Worm (Caenorhabditis elegans): ENCODE results near the gene ZC449.5.
A peak's percentile ranks its signal among the peaks of the same experiment; 100 is the strongest.

ZC449.5 gene

DNA sequence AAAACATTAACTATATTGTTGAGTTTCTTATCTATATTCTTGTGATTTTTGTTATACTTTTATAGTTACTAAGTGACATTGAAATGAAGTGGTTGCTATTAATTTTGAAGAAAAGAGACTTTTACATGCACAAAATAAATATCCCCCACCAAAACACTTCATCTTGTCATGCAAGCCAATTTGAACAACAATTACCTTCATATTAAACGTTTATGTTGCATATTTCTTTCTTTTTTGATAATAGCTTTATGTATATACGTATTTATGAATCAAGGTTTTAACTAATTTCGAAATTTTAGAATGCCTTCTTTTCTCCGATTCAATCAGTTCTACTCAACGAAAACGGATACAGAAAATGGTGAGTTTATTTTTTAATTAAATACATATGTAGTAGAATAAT, 30.2 kb upstream of the ZC449.5 start, which contains the start of gene clc-7:
TSS of gene clc-7 (plus strand) at position 301 of the 400 bp plus-strand sequence.
- no peak for TF ChIP-seq flt-1 (GFP tag; IDR thresholded peaks at IDR 0.05)

DNA sequence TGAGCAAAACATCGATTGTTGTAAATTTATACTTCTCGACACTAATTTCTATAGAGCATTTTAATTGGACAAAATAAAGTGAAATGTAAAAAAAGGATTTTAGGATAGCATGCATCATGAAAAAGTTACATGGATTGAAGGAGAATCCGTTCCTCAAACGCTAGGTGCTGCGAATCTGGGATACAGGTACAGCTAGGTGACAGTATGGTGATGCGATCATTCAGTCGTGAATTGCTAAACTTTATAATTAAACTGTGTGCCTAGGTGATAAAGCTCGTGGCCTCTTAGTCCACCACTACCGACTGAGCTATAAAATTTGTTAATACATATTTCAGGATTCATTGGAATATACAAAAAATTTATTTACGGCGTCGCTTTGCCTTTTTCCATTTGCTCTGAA, 29.0 kb upstream of the ZC449.5 start:
- TF ChIP-seq cog-1 (tag; optimal IDR thresholded peaks at IDR 0.05): no peak
- no peak for TF ChIP-seq ref-1 (GFP tag; conservative IDR thresholded peaks at IDR 0.05)

DNA sequence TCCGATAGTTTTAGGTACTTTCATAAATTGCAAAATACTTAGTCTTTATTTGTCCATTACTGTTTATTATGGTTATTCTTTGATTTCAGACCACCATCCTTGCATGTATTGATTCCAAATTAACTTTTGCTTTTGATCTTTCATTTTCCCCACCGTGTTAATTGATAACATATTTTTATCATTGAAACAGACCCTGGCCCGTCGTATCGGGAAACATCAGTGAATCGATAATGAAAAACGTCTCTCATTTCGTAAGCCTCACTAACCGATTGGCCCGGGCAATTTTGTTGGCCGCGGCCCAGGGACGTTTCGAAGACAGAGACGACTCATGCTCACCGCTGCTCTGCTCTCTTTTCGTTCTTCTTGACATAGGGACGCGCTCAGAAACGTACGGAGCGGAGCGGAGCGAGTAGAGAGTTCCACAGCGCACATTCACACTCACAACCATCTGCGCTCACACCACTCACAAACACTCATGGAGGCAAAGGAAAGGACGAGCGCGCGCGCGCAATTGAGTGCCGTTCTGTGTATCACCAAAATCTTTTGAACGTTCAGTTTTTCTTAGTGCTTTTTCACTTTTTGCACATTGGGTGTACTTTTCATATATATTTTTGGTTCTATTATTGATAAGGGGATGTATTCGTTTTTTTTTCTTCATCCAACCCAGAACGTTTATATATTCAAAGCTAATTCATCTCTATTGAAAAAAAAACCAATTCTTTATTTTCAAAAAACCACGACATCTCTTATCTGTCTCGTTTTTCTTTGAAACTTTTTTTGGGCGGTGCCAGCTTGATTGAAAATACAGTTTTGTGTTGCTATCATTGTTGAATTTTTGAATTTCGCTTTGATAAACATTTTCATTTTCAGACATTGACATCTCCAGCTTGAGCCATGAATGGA, 26.4 kb upstream of the ZC449.5 start, which contains the start of gene C24H10.2:
TSS of gene C24H10.2 (plus strand) at position 853 of the 903 bp plus-strand sequence.
- TF ChIP-seq med-1 (GFP tag; optimal IDR thresholded peaks at IDR 0.05; ENCODE audit: insufficient read depth) (no peak), cog-1 (tag; optimal IDR thresholded peaks at IDR 0.05) (peak; percentile 7), ztf-29 (GFP tag; IDR thresholded peaks at IDR 0.05) (no peak), ref-1 (GFP tag; conservative IDR thresholded peaks at IDR 0.05) (no peak), T22C8.4 (GFP tag; IDR thresholded peaks at IDR 0.05) (no peak), flt-1 (GFP tag; IDR thresholded peaks at IDR 0.05) (peak; percentile 58; the same call in 1 of the 2 replicates), klf-2 (GFP tag; conservative IDR thresholded peaks at IDR 0.05) (no peak), ztf-23 (GFP tag; IDR thresholded peaks at IDR 0.05) (0 out of 2 replicates have a peak, but pooled peaks have one; percentile 9), tab-1 (GFP tag; IDR thresholded peaks at IDR 0.05) (0 out of 2 replicates have a peak, but pooled peaks have one; percentile 56)

DNA sequence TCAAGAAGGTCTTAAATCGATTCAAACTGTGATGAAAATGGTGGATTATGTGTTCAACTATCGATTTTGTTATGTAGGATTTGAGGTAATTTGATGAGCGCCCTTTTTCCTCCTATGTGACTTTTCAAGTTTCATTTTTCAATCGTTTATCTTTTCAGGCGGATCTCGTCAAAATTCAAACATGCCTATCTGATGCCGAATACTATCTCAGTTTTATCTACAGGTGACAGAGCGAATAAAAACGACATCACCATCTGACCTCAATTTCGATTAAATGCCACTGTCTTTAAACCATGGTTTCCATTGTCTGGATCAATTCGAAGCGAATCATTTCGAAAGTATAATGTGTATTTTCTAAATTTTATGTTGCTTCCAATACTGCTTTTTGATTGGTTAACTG, 24.2 kb upstream of the ZC449.5 start:
- TF ChIP-seq med-1 (GFP tag; optimal IDR thresholded peaks at IDR 0.05; ENCODE audit: insufficient read depth): no peak
- no peak for TF ChIP-seq cog-1 (tag; optimal IDR thresholded peaks at IDR 0.05)
- no peak for TF ChIP-seq T22C8.4 (GFP tag; IDR thresholded peaks at IDR 0.05)
- TF ChIP-seq ref-1 (GFP tag; conservative IDR thresholded peaks at IDR 0.05): no peak
- TF ChIP-seq ztf-23 (GFP tag; IDR thresholded peaks at IDR 0.05): no peak
- TF ChIP-seq flt-1 (GFP tag; IDR thresholded peaks at IDR 0.05): no peak
- TF ChIP-seq klf-2 (GFP tag; conservative IDR thresholded peaks at IDR 0.05): no peak
- TF ChIP-seq ztf-29 (GFP tag; IDR thresholded peaks at IDR 0.05): no peak
- TF ChIP-seq tab-1 (GFP tag; IDR thresholded peaks at IDR 0.05): no peak

DNA sequence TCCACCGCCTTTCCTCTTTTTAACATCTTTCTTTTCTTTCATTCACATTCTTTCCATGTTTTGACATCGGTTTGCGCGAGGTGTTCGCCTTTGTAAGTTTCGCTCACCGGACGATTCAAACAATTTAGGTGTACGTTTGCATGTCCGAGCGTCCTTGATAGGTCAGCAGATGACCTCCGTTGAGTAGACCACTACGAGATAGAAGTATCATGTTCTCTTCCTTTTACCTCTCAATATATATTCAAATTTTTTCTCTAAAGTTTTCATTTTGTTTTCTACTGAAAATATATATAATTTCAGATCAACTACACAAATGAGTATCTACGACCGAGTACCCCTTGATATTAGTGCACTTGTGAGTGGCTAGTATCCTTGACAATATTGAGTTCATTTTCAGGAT, 23.2 kb upstream of the ZC449.5 start, which contains the start of gene C24H10.3:
TSS of gene C24H10.3 (plus strand) at position 301 of the 400 bp plus-strand sequence.
- TF ChIP-seq ztf-23 (GFP tag; IDR thresholded peaks at IDR 0.05): no peak

DNA sequence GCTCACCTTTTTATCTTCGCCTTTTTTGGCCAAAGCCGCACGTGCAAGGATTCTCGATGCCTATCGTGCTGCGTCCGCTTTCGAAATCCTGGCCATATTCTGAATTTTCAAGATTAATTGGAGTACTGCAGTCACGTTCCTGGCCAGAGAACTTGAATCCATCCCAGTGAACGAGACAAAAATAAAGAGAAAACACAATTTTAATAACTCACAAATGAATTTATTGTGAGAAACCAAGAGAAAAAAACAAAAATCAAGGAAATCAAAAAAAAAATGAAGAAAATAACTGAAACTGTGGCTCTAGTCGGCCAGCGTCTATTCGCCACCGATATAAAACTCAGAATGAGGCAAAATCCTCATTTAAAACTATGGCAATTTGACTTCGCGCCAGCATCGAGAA, 21.6 kb upstream of the ZC449.5 start, which contains the start of gene C24H10.4:
TSS of gene C24H10.4 (minus strand) at position 101 of the 400 bp plus-strand sequence.
- TF ChIP-seq ztf-23 (GFP tag; IDR thresholded peaks at IDR 0.05): no peak
- no peak for TF ChIP-seq ztf-29 (GFP tag; IDR thresholded peaks at IDR 0.05)
- no peak for TF ChIP-seq tab-1 (GFP tag; IDR thresholded peaks at IDR 0.05)
- no peak for TF ChIP-seq ref-1 (GFP tag; conservative IDR thresholded peaks at IDR 0.05)
- no peak for TF ChIP-seq T22C8.4 (GFP tag; IDR thresholded peaks at IDR 0.05)
- TF ChIP-seq cog-1 (tag; optimal IDR thresholded peaks at IDR 0.05): no peak
- no peak for TF ChIP-seq klf-2 (GFP tag; conservative IDR thresholded peaks at IDR 0.05)
- TF ChIP-seq flt-1 (GFP tag; IDR thresholded peaks at IDR 0.05): no peak
- TF ChIP-seq med-1 (GFP tag; optimal IDR thresholded peaks at IDR 0.05; ENCODE audit: insufficient read depth): no peak

DNA sequence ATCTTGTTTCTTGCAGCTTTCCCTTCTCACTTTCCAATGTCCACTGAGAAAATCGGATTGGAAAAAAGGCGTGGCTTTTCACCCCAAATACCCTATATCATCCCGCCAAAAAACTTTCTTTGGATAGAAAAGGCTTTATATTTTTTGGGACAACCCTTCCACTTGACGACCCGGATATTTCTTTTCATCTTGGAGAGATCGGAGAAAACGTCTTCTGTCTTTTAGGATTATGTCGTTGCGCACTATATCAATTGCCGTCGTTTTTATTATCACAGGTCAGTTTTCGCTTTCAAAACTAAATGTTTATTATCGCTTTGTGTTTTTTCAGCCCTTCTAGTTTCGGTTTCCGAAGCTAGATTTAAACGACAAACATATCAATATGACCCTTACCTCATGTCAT, 6.3 kb upstream of the ZC449.5 start, which contains the start of gene Y64H9A.2:
TSS of gene Y64H9A.2 (plus strand) at position 90 of the 400 bp plus-strand sequence.
- no peak for TF ChIP-seq T22C8.4 (GFP tag; IDR thresholded peaks at IDR 0.05)
- TF ChIP-seq ztf-23 (GFP tag; IDR thresholded peaks at IDR 0.05): no peak
- no peak for TF ChIP-seq tab-1 (GFP tag; IDR thresholded peaks at IDR 0.05)
- TF ChIP-seq med-1 (GFP tag; optimal IDR thresholded peaks at IDR 0.05; ENCODE audit: insufficient read depth): no peak
- TF ChIP-seq flt-1 (GFP tag; IDR thresholded peaks at IDR 0.05): no peak
- TF ChIP-seq ref-1 (GFP tag; conservative IDR thresholded peaks at IDR 0.05): no peak
- TF ChIP-seq cog-1 (tag; optimal IDR thresholded peaks at IDR 0.05): no peak
- no peak for TF ChIP-seq klf-2 (GFP tag; conservative IDR thresholded peaks at IDR 0.05)
- no peak for TF ChIP-seq ztf-29 (GFP tag; IDR thresholded peaks at IDR 0.05)

DNA sequence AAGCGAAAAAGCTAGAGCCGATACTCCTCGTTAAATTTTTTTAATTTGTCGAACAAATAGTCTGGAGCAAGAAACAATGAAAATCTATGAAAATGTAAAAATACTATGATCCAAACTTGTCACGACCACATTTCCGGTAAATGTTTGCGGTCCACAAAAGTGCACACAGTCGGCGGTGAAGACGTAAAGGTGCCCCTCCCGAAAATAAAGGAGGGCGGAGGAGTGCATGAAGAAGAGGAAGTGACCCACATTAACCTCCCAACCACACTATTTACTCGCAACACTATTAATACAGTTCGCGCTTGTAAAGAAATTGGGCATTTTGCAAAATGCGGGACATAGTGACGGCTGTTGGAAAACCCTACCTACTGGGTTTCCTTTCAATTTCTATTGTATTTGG, 2.5 kb upstream of the ZC449.5 start:
- TF ChIP-seq cog-1 (tag; optimal IDR thresholded peaks at IDR 0.05) (no peak), ztf-29 (GFP tag; IDR thresholded peaks at IDR 0.05) (no peak), ref-1 (GFP tag; conservative IDR thresholded peaks at IDR 0.05) (no peak), ztf-23 (GFP tag; IDR thresholded peaks at IDR 0.05) (no peak), T22C8.4 (GFP tag; IDR thresholded peaks at IDR 0.05) (no peak), tab-1 (GFP tag; IDR thresholded peaks at IDR 0.05) (no peak), klf-2 (GFP tag; conservative IDR thresholded peaks at IDR 0.05) (no peak), flt-1 (GFP tag; IDR thresholded peaks at IDR 0.05) (no peak), med-1 (GFP tag; optimal IDR thresholded peaks at IDR 0.05; ENCODE audit: insufficient read depth) (no peak)

DNA sequence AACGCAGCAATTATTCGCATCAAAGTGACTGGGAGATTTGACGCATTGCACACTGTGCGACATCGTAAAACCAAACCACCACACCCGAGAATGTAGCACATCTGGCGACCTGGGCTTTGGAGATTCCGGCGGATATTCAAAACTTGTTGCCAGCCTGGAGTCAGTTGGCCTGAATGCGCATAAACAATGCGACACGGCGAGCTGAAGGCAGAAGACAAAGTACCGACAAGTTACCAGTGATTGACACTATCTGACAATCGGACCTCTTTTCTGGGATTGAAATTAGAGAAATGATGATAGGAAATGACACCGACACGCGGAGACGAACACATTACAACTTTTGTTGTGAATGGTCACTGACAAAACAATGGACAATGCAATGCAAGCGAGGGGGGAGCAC, 1.2 kb upstream of the ZC449.5 start:
- no peak for TF ChIP-seq ztf-29 (GFP tag; IDR thresholded peaks at IDR 0.05)

DNA sequence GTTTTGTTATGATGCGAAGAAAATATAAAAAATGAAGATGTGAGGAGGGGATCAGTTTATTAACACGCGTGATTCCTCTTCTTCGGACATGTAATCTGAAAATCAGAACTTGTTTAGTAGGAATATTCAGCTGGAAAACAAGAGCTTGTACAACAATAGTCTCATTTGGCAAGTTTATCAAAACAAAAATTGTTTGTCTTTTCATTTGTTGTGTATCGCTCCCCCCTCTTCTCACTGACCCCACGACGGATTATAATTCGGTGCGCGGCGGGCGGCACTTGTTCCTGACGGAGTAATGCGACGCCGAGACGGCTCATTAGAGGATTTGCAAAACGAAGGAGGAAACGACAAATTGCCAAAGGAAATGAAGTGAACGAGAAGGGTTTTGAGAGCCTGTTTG, 3.7 kb downstream of the ZC449.5 start, which contains the start of gene ZC449.4:
TSS of gene ZC449.4 (minus strand) at position 101 of the 400 bp plus-strand sequence.
- TF ChIP-seq flt-1 (GFP tag; IDR thresholded peaks at IDR 0.05) (no peak), cog-1 (tag; optimal IDR thresholded peaks at IDR 0.05) (peak; percentile 18)

Data from whole organism, midembryonic.